Worm (Caenorhabditis elegans) whole organism, L2 larva: ENCODE results near the gene gpc-1.

Experiments used
- elt-3 ChIP-seq: sonication (generic microtip); optimal IDR thresholded peaks from 2 replicates; lab custom pipeline; 2017; ENCODE audit warnings: missing biosample characterization, missing genetic modification characterization
- mdl-1 ChIP-seq, 2 experiments: fragments of 150-350 bp in 1 of 2; sonication (generic microtip) in 1 of 2; optimal IDR thresholded peaks; 2 replicates each; lab custom pipeline; 2017; ENCODE audit warnings: missing biosample characterization in 2 of 2, missing genetic modification characterization in 2 of 2
- nhr-11 ChIP-seq: fragments of 150-350 bp; optimal IDR thresholded peaks from 2 replicates; lab custom pipeline; 2014; ENCODE audit warnings: missing biosample characterization, missing genetic modification characterization
- nhr-25 ChIP-seq: fragments of 150-350 bp; sonication (generic microtip); optimal IDR thresholded peaks from 3 replicates; lab custom pipeline; 2014; ENCODE audit warnings: missing biosample characterization, missing genetic modification characterization
- sma-3 ChIP-seq: sonication (generic microtip); optimal IDR thresholded peaks from 2 replicates; lab custom pipeline; 2016; ENCODE audit warnings: missing genetic modification reagents, missing genetic modification characterization, missing compliant biosample characterization
- unc-39 ChIP-seq: fragments of 150-350 bp; optimal IDR thresholded peaks from 2 replicates; lab custom pipeline; 2014; ENCODE audit warnings: missing biosample characterization, missing genetic modification characterization
- unc-62 ChIP-seq: fragments of 150-350 bp; optimal IDR thresholded peaks from 2 replicates; lab custom pipeline; 2014; ENCODE audit warnings: missing biosample characterization, missing genetic modification reagents, missing genetic modification characterization
- ztf-4 ChIP-seq: fragments of 150-350 bp; optimal IDR thresholded peaks from 2 replicates; lab custom pipeline; 2014; ENCODE audit warnings: missing biosample characterization, missing genetic modification characterization

- TF ChIP-seq ztf-4 (tag; lab: Kevin White, UChicago), result no peak
- TF ChIP-seq sma-3 (GFP tag; lab: Kevin White, UChicago), result no peak
- no peak for TF ChIP-seq elt-3 (tag; lab: Kevin White, UChicago)
- no peak for TF ChIP-seq unc-39 (tag; lab: Kevin White, UChicago)
- no peak for TF ChIP-seq unc-62 (GFP tag; lab: Kevin White, UChicago)
- TF ChIP-seq nhr-11 (tag; lab: Kevin White, UChicago), result no peak
- no peak for TF ChIP-seq mdl-1 (tag; optimal IDR thresholded peaks at IDR 0.05; lab: Kevin White, UChicago)
- no peak for TF ChIP-seq nhr-25
These were observed 25.1 kb upstream of the gpc-1 start for ce11 chrX:12909910-12910309.
